Worm (Caenorhabditis elegans): ENCODE results near the gene F20D6.6.

DNA sequence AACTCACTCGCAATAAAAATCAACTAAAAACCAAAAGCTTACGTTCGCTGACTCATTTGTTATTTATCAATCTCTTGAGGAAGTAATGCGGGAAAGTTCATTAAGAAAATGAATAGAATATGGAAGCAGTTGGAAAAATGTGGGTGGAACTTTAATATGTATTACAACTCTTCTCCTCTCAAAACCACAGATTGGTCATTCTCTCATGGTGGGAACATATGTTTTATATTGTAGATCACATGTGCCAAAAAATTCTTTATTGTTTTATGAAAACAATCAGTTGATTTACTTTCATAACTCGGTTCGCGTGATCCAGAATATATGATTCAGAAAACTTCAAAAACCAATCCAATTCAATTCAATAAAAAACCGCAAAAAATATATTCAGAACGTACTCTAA is 12.0 kb downstream of the F20D6.6 start:
- TF ChIP-seq ztf-11 (tag; optimal IDR thresholded peaks at IDR 0.05) = no peak
- TF ChIP-seq elt-3 (tag; optimal IDR thresholded peaks at IDR 0.05) = no peak
- TF ChIP-seq nhr-11 (tag; optimal IDR thresholded peaks at IDR 0.05) = no peak
- no peak for TF ChIP-seq lin-39 (tag; optimal IDR thresholded peaks at IDR 0.05)
- TF ChIP-seq nhr-76 (tag; optimal IDR thresholded peaks at IDR 0.05) = no peak
- TF ChIP-seq fos-1 (tag; optimal IDR thresholded peaks at IDR 0.05) = no peak
- no peak for TF ChIP-seq egl-27 (tag; optimal IDR thresholded peaks at IDR 0.05)

Measured in whole organism, L3 larva.